Worm (Caenorhabditis elegans) whole organism, mixed stage, embryonic: Measurements from ENCODE around the gene rei-2.

ENCODE experiments used
- ceh-43 ChIP-seq: fragments of 200-800 bp; sonication (Bioruptor generic); optimal IDR thresholded peaks from 2 replicates; lab custom pipeline; 2018; ENCODE audit warnings: mild to moderate bottlenecking, missing genetic modification characterization, moderate library complexity, missing compliant biosample characterization
- elt-1 ChIP-seq: sonication (generic microtip); optimal IDR thresholded peaks from 2 replicates; lab custom pipeline; 2017; ENCODE audit warnings: missing genetic modification characterization, mild to moderate bottlenecking, missing compliant biosample characterization, antibody characterized with exemption, moderate library complexity, borderline replicate concordance; ENCODE audit not compliant: insufficient read depth
- lsy-2 ChIP-seq: fragments of 150-350 bp; optimal IDR thresholded peaks from 2 replicates; lab custom pipeline; 2014; ENCODE audit warnings: missing biosample characterization, missing genetic modification characterization
- mep-1 ChIP-seq: fragments of 150-350 bp; optimal IDR thresholded peaks from 2 replicates; lab custom pipeline; 2017; ENCODE audit warnings: missing biosample characterization, missing genetic modification reagents, missing genetic modification characterization, inconsistent platforms
- nhr-237 ChIP-seq: fragments of 150-350 bp; optimal IDR thresholded peaks from 2 replicates; lab custom pipeline; 2014; ENCODE audit warnings: missing biosample characterization, missing genetic modification characterization
- nhr-28 ChIP-seq: fragments of 150-350 bp; optimal IDR thresholded peaks from 2 replicates; lab custom pipeline; 2014; ENCODE audit warnings: missing biosample characterization, missing genetic modification characterization
- pha-4 ChIP-seq: fragments of 150-350 bp; optimal IDR thresholded peaks from 2 replicates; lab custom pipeline; 2018; ENCODE audit warnings: missing biosample characterization, missing genetic modification reagents, missing genetic modification characterization
- snpc-4 ChIP-seq: fragments of 150-350 bp; optimal IDR thresholded peaks from 2 replicates; lab custom pipeline; 2014; ENCODE audit warnings: missing biosample characterization, missing genetic modification characterization
- sptf-1 ChIP-seq: sonication (generic microtip); optimal IDR thresholded peaks from 2 replicates; lab custom pipeline; 2017; ENCODE audit warnings: mild to moderate bottlenecking, missing genetic modification characterization, moderate library complexity, missing compliant biosample characterization
- unc-39 ChIP-seq: fragments of 150-350 bp; optimal IDR thresholded peaks from 2 replicates; lab custom pipeline; 2014; ENCODE audit warnings: missing biosample characterization, missing genetic modification characterization
- unc-62 ChIP-seq: fragments of 150-350 bp; optimal IDR thresholded peaks from 2 replicates; lab custom pipeline; 2014; ENCODE audit warnings: missing biosample characterization, missing genetic modification reagents, missing genetic modification characterization
- zip-8 ChIP-seq: fragments of 150-350 bp; optimal IDR thresholded peaks from 2 replicates; lab custom pipeline; 2014; ENCODE audit warnings: missing biosample characterization, missing genetic modification characterization
- ztf-11 ChIP-seq: fragments of 150-350 bp; optimal IDR thresholded peaks from 2 replicates; lab custom pipeline; 2014; ENCODE audit warnings: missing biosample characterization, missing genetic modification characterization

- TF ChIP-seq unc-39 (tag; lab: Kevin White, UChicago): no peak
- TF ChIP-seq elt-1 (tag; lab: Kevin White, UChicago): no peak
- no peak for TF ChIP-seq ztf-11 (tag; lab: Kevin White, UChicago)
- no peak for TF ChIP-seq unc-62 (GFP tag; lab: Kevin White, UChicago)
- TF ChIP-seq zip-8 (tag; lab: Kevin White, UChicago): no peak
- TF ChIP-seq mep-1 (tag; lab: Kevin White, UChicago): no peak
- TF ChIP-seq nhr-237 (tag; lab: Kevin White, UChicago): no peak
- TF ChIP-seq ceh-43 (GFP tag; lab: Kevin White, UChicago): no peak
- no peak for TF ChIP-seq pha-4
- TF ChIP-seq nhr-28: no peak
- no peak for TF ChIP-seq sptf-1 (tag; lab: Kevin White, UChicago)
- no peak for TF ChIP-seq lsy-2
- TF ChIP-seq snpc-4: no peak
Observed at ce11 chrX:1123471-1123870, 35.5 kb upstream of the rei-2 start.
